Worm (Caenorhabditis elegans) whole organism, late embryonic: ENCODE data around the gene C07A12.7.

ENCODE experiments used
- pag-3 ChIP-seq: sonication (generic microtip); optimal IDR thresholded peaks from 2 replicates; lab custom pipeline; 2016; ENCODE audit warnings: missing compliant biosample characterization, missing genetic modification characterization, borderline replicate concordance
- pqm-1 ChIP-seq: sonication (generic microtip); optimal IDR thresholded peaks from 2 replicates; lab custom pipeline; 2016; ENCODE audit warnings: missing genetic modification characterization, missing compliant biosample characterization
- pros-1 ChIP-seq: fragments of 150-350 bp; optimal IDR thresholded peaks from 2 replicates; lab custom pipeline; 2014; ENCODE audit warnings: missing biosample characterization, missing genetic modification reagents, missing genetic modification characterization
- sox-2 ChIP-seq: fragments of 200-800 bp; sonication (Bioruptor generic); IDR thresholded peaks from 2 replicates; pipeline ENCODE4 v1.3.6; 2022; ENCODE audit warnings: missing genetic modification reagents, missing genetic modification characterization, missing compliant biosample characterization
- tbx-2 ChIP-seq: sonication (generic microtip); optimal IDR thresholded peaks from 2 replicates; lab custom pipeline; 2016; ENCODE audit warnings: missing genetic modification characterization, missing compliant biosample characterization
- ttx-3 ChIP-seq: sonication (generic microtip); optimal IDR thresholded peaks from 2 replicates; lab custom pipeline; 2016; ENCODE audit warnings: missing genetic modification reagents, missing genetic modification characterization, missing compliant biosample characterization

DNA sequence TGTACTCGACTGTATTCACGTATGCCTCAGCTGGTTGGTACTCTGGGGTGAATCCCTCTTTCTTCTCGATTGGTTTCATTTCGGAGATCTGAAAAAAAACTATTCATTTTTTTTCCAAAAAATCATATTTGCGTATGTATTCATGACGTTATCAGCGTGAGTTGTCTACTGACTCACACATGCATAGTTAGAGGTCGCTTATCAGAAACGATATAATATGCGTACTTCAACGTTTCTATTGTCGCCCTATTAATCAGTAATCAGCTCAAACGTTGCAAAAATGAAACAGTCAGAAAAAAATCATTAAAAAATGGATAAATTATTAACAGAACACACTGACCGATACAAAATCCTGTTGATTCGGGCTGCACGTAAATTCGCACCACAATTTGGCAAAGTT is 43.4 kb downstream of the C07A12.7 start:
- TF ChIP-seq ttx-3 (tag; lab: Kevin White, UChicago), result no peak
- no peak for TF ChIP-seq sox-2 (GFP tag; lab: Robert Waterston, UW)
- TF ChIP-seq pag-3 (tag; lab: Kevin White, UChicago), result no peak
- no peak for TF ChIP-seq pros-1 (tag; lab: Kevin White, UChicago)
- TF ChIP-seq tbx-2 (tag; lab: Kevin White, UChicago), result no peak
- no peak for TF ChIP-seq pqm-1 (tag; lab: Kevin White, UChicago)
